Fruit fly (Drosophila melanogaster): ENCODE data around the gene Cyp4ae1.

Cyp4ae1 gene

dm6 chrX:2137587-2138341 is 41.0 kb upstream of the Cyp4ae1 start (continued):
- peak; percentile 97 for TF ChIP-seq CG6272 (GFP tag; IDR thresholded peaks at IDR 0.05)
- TF ChIP-seq Mes4 (GFP tag; optimal IDR thresholded peaks at IDR 0.05): peak; percentile 87
- TF ChIP-seq CG3407 (GFP tag; optimal IDR thresholded peaks at IDR 0.05): peak; percentile 98
- peak; percentile 65 for TF ChIP-seq Adf1 (GFP tag; IDR thresholded peaks at IDR 0.05)
- peak; percentile 94 for TF ChIP-seq CG1603 (tag; optimal IDR thresholded peaks at IDR 0.05)
- TF ChIP-seq Hr51 (GFP tag; optimal IDR thresholded peaks at IDR 0.05): peak; percentile 95 to 100
- peak; percentile 98 for TF ChIP-seq CG2889 (GFP tag; IDR thresholded peaks at IDR 0.05)
- peak; percentile 94 for TF ChIP-seq CG18011 (GFP tag; optimal IDR thresholded peaks at IDR 0.05)
- TF ChIP-seq CG10274 (GFP tag; optimal IDR thresholded peaks at IDR 0.05): peak; percentile 96
- TF ChIP-seq CG9797 (GFP tag; optimal IDR thresholded peaks at IDR 0.05): peak; percentile 17
- TF ChIP-seq Atf3 (GFP tag; optimal IDR thresholded peaks at IDR 0.05): peak; percentile 88
- peak; percentile 99 for TF ChIP-seq so (GFP tag; IDR thresholded peaks at IDR 0.05)
- peak; percentile 97 for TF ChIP-seq Nf-YA (GFP tag; IDR thresholded peaks at IDR 0.05)
- peak; percentile 99 for TF ChIP-seq fd3F (GFP tag; optimal IDR thresholded peaks at IDR 0.05)
- peak; percentile 97 for TF ChIP-seq Gug (GFP tag; IDR thresholded peaks at IDR 0.05)
- TF ChIP-seq CG15269 (tag; optimal IDR thresholded peaks at IDR 0.05): peak; percentile 99
- peak; percentile 84 for TF ChIP-seq grn (GFP tag; optimal IDR thresholded peaks at IDR 0.05)
- peak; percentile 98 for TF ChIP-seq CG17328 (GFP tag; IDR thresholded peaks at IDR 0.05)
- TF ChIP-seq CG6854 (GFP tag; optimal IDR thresholded peaks at IDR 0.05): peak; percentile 99
- TF ChIP-seq Ets65A (GFP tag): peak; percentile 97
- peak; percentile 87 for TF ChIP-seq CHES-1-like (GFP tag; optimal IDR thresholded peaks at IDR 0.05)
- TF ChIP-seq az2 (GFP tag; optimal IDR thresholded peaks at IDR 0.05): peak; percentile 98
- peak; percentile 99 for TF ChIP-seq sisA (GFP tag; IDR thresholded peaks at IDR 0.05)
- peak; percentile 98 for TF ChIP-seq schlank (tag; optimal IDR thresholded peaks at IDR 0.05)
- TF ChIP-seq mam (GFP tag; optimal IDR thresholded peaks at IDR 0.05): peak; percentile 94
- peak; percentile 87 for TF ChIP-seq Deaf1 (tag; optimal IDR thresholded peaks at IDR 0.05)
- peak; percentile 70 for TF ChIP-seq CG13287 (GFP tag; IDR thresholded peaks at IDR 0.05; ENCODE audit: partially characterized antibody)
- TF ChIP-seq odd (GFP tag; optimal IDR thresholded peaks at IDR 0.05): peak; percentile 99
- TF ChIP-seq Abd-B (GFP tag; optimal IDR thresholded peaks at IDR 0.05): peak; percentile 99
- peak; percentile 99 for TF ChIP-seq CG33557 (GFP tag; optimal IDR thresholded peaks at IDR 0.05)
- TF ChIP-seq lilli (GFP tag; optimal IDR thresholded peaks at IDR 0.05): peak; percentile 99
- TF ChIP-seq CG30403 (GFP tag; optimal IDR thresholded peaks at IDR 0.05): peak; percentile 97
- TF ChIP-seq hkb (optimal IDR thresholded peaks at IDR 0.05): peak; percentile 14
- peak; percentile 99 for TF ChIP-seq hkb (GFP tag; IDR thresholded peaks at IDR 0.05)
- peak; percentile 98 for TF ChIP-seq CG8765 (GFP tag; IDR thresholded peaks at IDR 0.05)
- TF ChIP-seq h (optimal IDR thresholded peaks at IDR 0.05): no peak
- peak; percentile 98 for TF ChIP-seq nom (GFP tag; optimal IDR thresholded peaks at IDR 0.05)
- TF ChIP-seq NfI (GFP tag; optimal IDR thresholded peaks at IDR 0.05): peak; percentile 99
- peak; percentile 99 for TF ChIP-seq tio (GFP tag; optimal IDR thresholded peaks at IDR 0.05)
- TF ChIP-seq Gsc (GFP tag; IDR thresholded peaks at IDR 0.05): peak; percentile 96
- TF ChIP-seq CG11093 (GFP tag; IDR thresholded peaks at IDR 0.05): peak; percentile 99
- TF ChIP-seq Sry-β (GFP tag; optimal IDR thresholded peaks at IDR 0.05): peak; percentile 63
- peak; percentile 90 for TF ChIP-seq nerfin-2 (GFP tag; IDR thresholded peaks at IDR 0.05; ENCODE audit: partially characterized antibody)
- TF ChIP-seq onecut (GFP tag; IDR thresholded peaks at IDR 0.05): peak; percentile 95
- TF ChIP-seq en (GFP tag; optimal IDR thresholded peaks at IDR 0.05): peak; percentile 91
- peak; percentile 100 for TF ChIP-seq CG2678 (tag; optimal IDR thresholded peaks at IDR 0.05)
- TF ChIP-seq CG31388 (GFP tag; optimal IDR thresholded peaks at IDR 0.05): peak; percentile 97
- TF ChIP-seq CG17802 (tag; optimal IDR thresholded peaks at IDR 0.05): peak; percentile 92
- peak; percentile 99 for TF ChIP-seq CG1233 (GFP tag; optimal IDR thresholded peaks at IDR 0.05)
- peak; percentile 98 for TF ChIP-seq CG4730 (GFP tag; IDR thresholded peaks at IDR 0.05)
